Fruit fly (Drosophila melanogaster) whole organism, embryonic: ENCODE measurements around the gene PGRP-LE.

Experiments
- B-H2 ChIP-seq: fragments of 200-800 bp; sonication (Bioruptor generic); optimal IDR thresholded peaks from 2 replicates; lab custom pipeline; 2018; ENCODE audit warnings: missing biosample characterization, mild to moderate bottlenecking, missing genetic modification characterization
- CG11093 ChIP-seq: fragments of 200-800 bp; sonication (Bioruptor generic); IDR thresholded peaks from 3 replicates; pipeline ENCODE4 v1.3.6; 2022; ENCODE audit warnings: missing biosample characterization, missing genetic modification characterization
- CG8765 ChIP-seq: fragments of 200-800 bp; sonication (Bioruptor generic); IDR thresholded peaks from 2 replicates; pipeline ENCODE4 v1.3.6; 2022; ENCODE audit warnings: missing biosample characterization, missing genetic modification characterization
- hb ChIP-seq: fragments of 200-800 bp; sonication (Bioruptor generic); IDR thresholded peaks from 3 replicates; pipeline ENCODE4 v1.3.6; 2022; ENCODE audit warnings: missing biosample characterization, missing genetic modification characterization; ENCODE audit not compliant: partially characterized antibody
- pan ChIP-seq, 4 experiments: fragments of >200 bp in 3 of 4; fragments of 200-800 bp in 1 of 4; sonication (Bioruptor generic) in 1 of 4; optimal IDR thresholded peaks in 3 of 4; IDR thresholded peaks in 1 of 4; 2 replicates each; pipeline versions ENCODE4 v1.3.6 to Lab custom; 2017 to 2022; ENCODE audit warnings: missing biosample characterization in 2 of 4, missing genetic modification characterization in 2 of 4, mixed read lengths in 1 of 4
- sc ChIP-seq, 3 experiments: fragments of >200 bp in 2 of 3; fragments of 200-800 bp in 1 of 3; sonication (Bioruptor generic) in 1 of 3; optimal IDR thresholded peaks; 2 replicates in 2 of 3; 3 replicates in 1 of 3; lab custom pipeline; 2017; ENCODE audit warnings: mild to moderate bottlenecking in 1 of 3, missing biosample characterization in 1 of 3, missing genetic modification characterization in 1 of 3, missing genetic modification reagents in 1 of 3

- TF ChIP-seq CG11093 (no peak), hb (GFP tag; lab: Robert Waterston, UW) (peak; percentile 93), sc (optimal IDR thresholded peaks at IDR 0.05; lab: Kevin White, UChicago) (no peak), sc (GFP tag; optimal IDR thresholded peaks at IDR 0.05; lab: Kevin White, UChicago) (no peak), pan (optimal IDR thresholded peaks at IDR 0.05; lab: Kevin White, UChicago) (no peak), pan (GFP tag; optimal IDR thresholded peaks at IDR 0.05 in 1 of 2, IDR thresholded peaks at IDR 0.05 in 1 of 2) (no peak), B-H2 (no peak), CG8765 (GFP tag; lab: Robert Waterston, UW) (no peak)
Measured at dm6 chrX:15760447-15761297, 43.0 kb downstream of the PGRP-LE start, which contains the start of the genes Graf and mRpL3.
